Worm (Caenorhabditis elegans): ENCODE measurements around the gene ikke-1.

The ikke-1 gene

ce11 chrIII:9080127-9080526 is 29.6 kb upstream of the ikke-1 start:
- TF ChIP-seq hmbx-1 (tag; optimal IDR thresholded peaks at IDR 0.05) (no peak), F13C5.2 (tag; optimal IDR thresholded peaks at IDR 0.05) (no peak), ceh-36 (tag; optimal IDR thresholded peaks at IDR 0.05) (no peak), ceh-13 (GFP tag; optimal IDR thresholded peaks at IDR 0.05) (no peak), hnd-1 (tag; optimal IDR thresholded peaks at IDR 0.05) (no peak), hmg-4 (GFP tag; optimal IDR thresholded peaks at IDR 0.05) (no peak), tbx-37 (GFP tag; conservative IDR thresholded peaks at IDR 0.05) (no peak), tra-4 (tag; optimal IDR thresholded peaks at IDR 0.05) (no peak), flt-1 (GFP tag; IDR thresholded peaks at IDR 0.05) (no peak), sea-1 (GFP tag; conservative IDR thresholded peaks at IDR 0.05) (no peak), pes-1 (GFP tag; IDR thresholded peaks at IDR 0.05) (no peak), aly-1 (tag; optimal IDR thresholded peaks at IDR 0.05) (no peak), scrt-1 (GFP tag; IDR thresholded peaks at IDR 0.05) (no peak), tbx-11 (GFP tag; IDR thresholded peaks at IDR 0.05) (no peak), ets-7 (tag; optimal IDR thresholded peaks at IDR 0.05) (no peak), ama-1 (optimal IDR thresholded peaks at IDR 0.05) (no peak), B0310.2 (tag; optimal IDR thresholded peaks at IDR 0.05) (no peak)

- TF ChIP-seq hmbx-1 (tag; optimal IDR thresholded peaks at IDR 0.05), result no peak
- no peak for TF ChIP-seq ceh-36 (tag; optimal IDR thresholded peaks at IDR 0.05)
- no peak for TF ChIP-seq hnd-1 (tag; optimal IDR thresholded peaks at IDR 0.05)
Observed at ce11 chrIII:9077708-9078107, 27.2 kb upstream of the ikke-1 start, which contains the start of gene F02A9.1. TSS of gene F02A9.1 (minus strand) at chrIII:9077808.

DNA sequence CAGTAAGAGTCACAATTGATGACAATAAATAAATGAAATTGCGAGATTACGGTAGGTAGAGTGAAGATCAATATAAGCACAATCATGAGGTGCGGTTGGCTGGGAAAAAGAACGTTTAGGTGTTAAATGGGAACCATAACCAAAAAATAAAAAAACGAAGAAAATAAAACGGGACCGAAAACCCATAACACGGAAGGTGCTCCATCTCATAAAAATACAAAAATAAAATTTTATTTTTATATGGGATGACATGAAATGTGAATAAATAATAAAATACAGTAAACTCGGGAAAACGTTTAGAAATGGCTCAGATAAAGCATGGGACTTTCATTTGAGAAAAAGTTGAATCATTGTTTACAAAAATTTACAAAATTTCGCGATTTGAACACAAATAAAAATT is 25.0 kb upstream of the ikke-1 start, which contains the start of gene F02A9.7:
F02A9.7 (minus strand) TSS at position 101 of the 400 bp plus-strand sequence.
- no peak for TF ChIP-seq tbx-11 (GFP tag; IDR thresholded peaks at IDR 0.05)
- no peak for TF ChIP-seq ets-7 (tag; optimal IDR thresholded peaks at IDR 0.05)
- TF ChIP-seq hmbx-1 (tag; optimal IDR thresholded peaks at IDR 0.05), result no peak
- TF ChIP-seq flt-1 (GFP tag; IDR thresholded peaks at IDR 0.05), result no peak
- no peak for TF ChIP-seq hmg-4 (GFP tag; optimal IDR thresholded peaks at IDR 0.05)
- no peak for TF ChIP-seq aly-1 (tag; optimal IDR thresholded peaks at IDR 0.05)
- no peak for TF ChIP-seq ama-1 (optimal IDR thresholded peaks at IDR 0.05)
- TF ChIP-seq scrt-1 (GFP tag; IDR thresholded peaks at IDR 0.05), result no peak
- no peak for TF ChIP-seq tbx-37 (GFP tag; conservative IDR thresholded peaks at IDR 0.05)
- TF ChIP-seq ceh-13 (GFP tag; optimal IDR thresholded peaks at IDR 0.05), result no peak
- no peak for TF ChIP-seq B0310.2 (tag; optimal IDR thresholded peaks at IDR 0.05)
- TF ChIP-seq F13C5.2 (tag; optimal IDR thresholded peaks at IDR 0.05), result no peak
- TF ChIP-seq ceh-36 (tag; optimal IDR thresholded peaks at IDR 0.05), result no peak
- no peak for TF ChIP-seq sea-1 (GFP tag; conservative IDR thresholded peaks at IDR 0.05)
- no peak for TF ChIP-seq pes-1 (GFP tag; IDR thresholded peaks at IDR 0.05)

DNA sequence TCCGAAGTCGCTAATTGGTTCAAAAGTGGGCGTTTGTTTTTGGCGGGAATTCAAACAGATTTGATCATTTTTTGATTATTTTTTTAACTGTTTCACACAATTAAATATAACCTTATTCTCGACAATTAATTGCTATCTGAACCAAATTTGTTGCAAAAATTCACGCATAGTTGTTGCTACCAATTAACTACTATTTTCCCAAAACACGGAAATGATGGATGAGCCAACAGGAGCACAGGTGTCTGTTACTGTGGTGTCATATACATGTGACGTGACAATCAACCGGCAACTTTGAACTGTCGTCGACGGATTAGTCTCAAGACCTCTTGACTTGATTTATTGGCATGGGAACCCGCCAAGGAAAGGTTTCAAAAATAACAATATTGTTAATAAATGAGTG is 22.2 kb upstream of the ikke-1 start:
- TF ChIP-seq B0310.2 (tag; optimal IDR thresholded peaks at IDR 0.05) (no peak), F13C5.2 (tag; optimal IDR thresholded peaks at IDR 0.05) (no peak), hmg-4 (GFP tag; optimal IDR thresholded peaks at IDR 0.05) (no peak), ama-1 (optimal IDR thresholded peaks at IDR 0.05) (no peak)

ce11 chrIII:9071372-9071771 is 20.9 kb upstream of the ikke-1 start, which contains the start of gene lin-12:
TSS of gene lin-12 (minus strand) at chrIII:9071472.
- TF ChIP-seq hmbx-1 (tag; optimal IDR thresholded peaks at IDR 0.05) (no peak), tra-4 (tag; optimal IDR thresholded peaks at IDR 0.05) (no peak), hmg-4 (GFP tag; optimal IDR thresholded peaks at IDR 0.05) (no peak), ama-1 (optimal IDR thresholded peaks at IDR 0.05) (no peak), ceh-36 (tag; optimal IDR thresholded peaks at IDR 0.05) (no peak), pes-1 (GFP tag; IDR thresholded peaks at IDR 0.05) (no peak), sea-1 (GFP tag; conservative IDR thresholded peaks at IDR 0.05) (no peak), aly-1 (tag; optimal IDR thresholded peaks at IDR 0.05) (no peak), tbx-37 (GFP tag; conservative IDR thresholded peaks at IDR 0.05) (no peak), ceh-13 (GFP tag; optimal IDR thresholded peaks at IDR 0.05) (no peak), tbx-11 (GFP tag; IDR thresholded peaks at IDR 0.05) (no peak), ets-7 (tag; optimal IDR thresholded peaks at IDR 0.05) (no peak), hnd-1 (tag; optimal IDR thresholded peaks at IDR 0.05) (no peak), F13C5.2 (tag; optimal IDR thresholded peaks at IDR 0.05) (no peak), B0310.2 (tag; optimal IDR thresholded peaks at IDR 0.05) (no peak), scrt-1 (GFP tag; IDR thresholded peaks at IDR 0.05) (no peak), flt-1 (GFP tag; IDR thresholded peaks at IDR 0.05) (no peak)

- TF ChIP-seq ceh-36 (tag; optimal IDR thresholded peaks at IDR 0.05), result no peak
- no peak for TF ChIP-seq ceh-13 (GFP tag; optimal IDR thresholded peaks at IDR 0.05)
- no peak for TF ChIP-seq hmg-4 (GFP tag; optimal IDR thresholded peaks at IDR 0.05)
- TF ChIP-seq ama-1 (optimal IDR thresholded peaks at IDR 0.05), result no peak
- no peak for TF ChIP-seq tbx-11 (GFP tag; IDR thresholded peaks at IDR 0.05)
- TF ChIP-seq tbx-37 (GFP tag; conservative IDR thresholded peaks at IDR 0.05), result no peak
- no peak for TF ChIP-seq tra-4 (tag; optimal IDR thresholded peaks at IDR 0.05)
- no peak for TF ChIP-seq ets-7 (tag; optimal IDR thresholded peaks at IDR 0.05)
- no peak for TF ChIP-seq B0310.2 (tag; optimal IDR thresholded peaks at IDR 0.05)
- TF ChIP-seq aly-1 (tag; optimal IDR thresholded peaks at IDR 0.05), result no peak
- TF ChIP-seq scrt-1 (GFP tag; IDR thresholded peaks at IDR 0.05), result no peak
Observed at ce11 chrIII:9069712-9070111, 19.2 kb upstream of the ikke-1 start.

- TF ChIP-seq tbx-37 (GFP tag; conservative IDR thresholded peaks at IDR 0.05) (no peak), ama-1 (optimal IDR thresholded peaks at IDR 0.05) (no peak), F13C5.2 (tag; optimal IDR thresholded peaks at IDR 0.05) (no peak), ceh-13 (GFP tag; optimal IDR thresholded peaks at IDR 0.05) (no peak), sea-1 (GFP tag; conservative IDR thresholded peaks at IDR 0.05) (no peak), tra-4 (tag; optimal IDR thresholded peaks at IDR 0.05) (no peak), pes-1 (GFP tag; IDR thresholded peaks at IDR 0.05) (no peak), hnd-1 (tag; optimal IDR thresholded peaks at IDR 0.05) (no peak), hmbx-1 (tag; optimal IDR thresholded peaks at IDR 0.05) (no peak), scrt-1 (GFP tag; IDR thresholded peaks at IDR 0.05) (no peak), hmg-4 (GFP tag; optimal IDR thresholded peaks at IDR 0.05) (no peak), ets-7 (tag; optimal IDR thresholded peaks at IDR 0.05) (no peak), aly-1 (tag; optimal IDR thresholded peaks at IDR 0.05) (no peak), flt-1 (GFP tag; IDR thresholded peaks at IDR 0.05) (no peak)
Observed at ce11 chrIII:9060267-9060666, 9.8 kb upstream of the ikke-1 start.

All from whole organism, early embryonic.